Worm (Caenorhabditis elegans) whole organism, early embryonic: ENCODE results near the gene uaf-1.

Experiments used
- B0310.2 ChIP-seq: sonication (generic microtip); optimal IDR thresholded peaks from 2 replicates; lab custom pipeline; 2016; ENCODE audit warnings: mild to moderate bottlenecking, missing genetic modification characterization, missing compliant biosample characterization
- aly-1 ChIP-seq: sonication (generic microtip); optimal IDR thresholded peaks from 2 replicates; lab custom pipeline; 2016; ENCODE audit warnings: missing genetic modification characterization, missing compliant biosample characterization
- ama-1 ChIP-seq: fragments of 150-350 bp; optimal IDR thresholded peaks from 2 replicates; lab custom pipeline; 2014
- ceh-13 ChIP-seq: fragments of 200-800 bp; sonication (Bioruptor generic); optimal IDR thresholded peaks from 2 replicates; lab custom pipeline; 2018; ENCODE audit warnings: mild to moderate bottlenecking, missing genetic modification characterization, missing compliant biosample characterization
- ceh-36 ChIP-seq: sonication (generic microtip); optimal IDR thresholded peaks from 2 replicates; lab custom pipeline; 2016; ENCODE audit warnings: missing genetic modification characterization, inconsistent platforms, missing compliant biosample characterization
- ets-7 ChIP-seq: sonication (generic microtip); optimal IDR thresholded peaks from 2 replicates; lab custom pipeline; 2016; ENCODE audit warnings: missing genotype, missing genetic modification characterization, missing compliant biosample characterization
- flt-1 ChIP-seq: fragments of 200-800 bp; sonication (Bioruptor generic); IDR thresholded peaks from 2 replicates; pipeline ENCODE4 v1.3.6; 2022; ENCODE audit warnings: missing genetic modification characterization, missing compliant biosample characterization
- hmbx-1 ChIP-seq: sonication (generic microtip); optimal IDR thresholded peaks from 2 replicates; lab custom pipeline; 2016; ENCODE audit warnings: mild to moderate bottlenecking, missing genetic modification characterization, missing compliant biosample characterization
- hmg-4 ChIP-seq: fragments of 200-800 bp; sonication (Bioruptor generic); optimal IDR thresholded peaks from 2 replicates; lab custom pipeline; 2018; ENCODE audit warnings: mild to moderate bottlenecking, missing genetic modification characterization, missing compliant biosample characterization
- hnd-1 ChIP-seq: sonication (generic microtip); optimal IDR thresholded peaks from 2 replicates; lab custom pipeline; 2016; ENCODE audit warnings: missing genetic modification characterization, missing compliant biosample characterization
- pes-1 ChIP-seq: fragments of 200-800 bp; sonication (Bioruptor generic); IDR thresholded peaks from 2 replicates; pipeline ENCODE4 v1.3.6; 2022; ENCODE audit warnings: missing genetic modification reagents, missing genetic modification characterization, missing compliant biosample characterization
- sea-1 ChIP-seq: fragments of 200-800 bp; sonication (Bioruptor generic); conservative IDR thresholded peaks from 2 replicates; pipeline ENCODE4 v1.3.6; 2022; ENCODE audit warnings: missing genetic modification characterization, missing compliant biosample characterization
- tbx-11 ChIP-seq: fragments of 200-800 bp; sonication (Bioruptor generic); IDR thresholded peaks from 2 replicates; pipeline ENCODE4 v1.3.6; 2022; ENCODE audit warnings: missing genetic modification characterization, missing compliant biosample characterization
- tra-4 ChIP-seq: sonication (generic microtip); optimal IDR thresholded peaks from 2 replicates; lab custom pipeline; 2017; ENCODE audit warnings: missing genetic modification characterization, missing compliant biosample characterization

ce11 chrIII:1052291-1052690 is 24.1 kb downstream of the uaf-1 start:
- TF ChIP-seq ama-1 (lab: Kevin White, UChicago) (no peak), hmg-4 (no peak), B0310.2 (tag; lab: Kevin White, UChicago) (no peak), hnd-1 (tag; lab: Kevin White, UChicago) (no peak), flt-1 (GFP tag; lab: Robert Waterston, UW) (no peak), aly-1 (tag; lab: Kevin White, UChicago) (no peak), ets-7 (no peak), tbx-11 (GFP tag; lab: Robert Waterston, UW) (no peak), hmbx-1 (no peak), ceh-13 (GFP tag; lab: Kevin White, UChicago) (no peak), pes-1 (GFP tag; lab: Robert Waterston, UW) (no peak), tra-4 (no peak), sea-1 (GFP tag; lab: Robert Waterston, UW) (no peak), ceh-36 (peak; percentile 90)
